Fruit fly (Drosophila melanogaster) whole organism, wandering third instar larva: ENCODE data around the gene mTerf5.

Experiments used
- CrebA ChIP-seq: fragments of 200-800 bp; sonication (Bioruptor generic); optimal IDR thresholded peaks from 2 replicates; lab custom pipeline; 2016; ENCODE audit warnings: missing biosample characterization, mild to moderate bottlenecking, missing genetic modification characterization, borderline replicate concordance
- Dif ChIP-seq: fragments of 200-275, 200-300 bp; sonication (Bioruptor generic); optimal IDR thresholded peaks from 2 replicates; lab custom pipeline; 2018; ENCODE audit warnings: missing biosample characterization, missing genetic modification characterization; ENCODE audit not compliant: partially characterized antibody
- GATAd ChIP-seq: sonication (Bioruptor generic); optimal IDR thresholded peaks from 2 replicates; lab custom pipeline; 2016; ENCODE audit warnings: missing biosample characterization, missing genetic modification characterization
- Jra ChIP-seq: sonication (Bioruptor generic); optimal IDR thresholded peaks from 2 replicates; lab custom pipeline; 2016; ENCODE audit warnings: missing biosample characterization, missing genetic modification characterization
- N ChIP-seq: fragments of >200 bp; optimal IDR thresholded peaks from 2 replicates; lab custom pipeline; 2018; ENCODE audit warnings: missing biosample characterization, missing external identifiers, missing genetic modification characterization
- OdsH ChIP-seq: fragments of 200-800 bp; sonication (Bioruptor generic); optimal IDR thresholded peaks from 2 replicates; lab custom pipeline; 2016; ENCODE audit warnings: missing biosample characterization, mild to moderate bottlenecking, missing genetic modification characterization
- dmrt93B ChIP-seq: fragments of 200-800 bp; sonication (Bioruptor generic); optimal IDR thresholded peaks from 2 replicates; lab custom pipeline; 2018; ENCODE audit warnings: missing biosample characterization, mild to moderate bottlenecking, missing genetic modification characterization
- psq ChIP-seq: fragments of 200-800 bp; sonication (Bioruptor generic); optimal IDR thresholded peaks from 3 replicates; lab custom pipeline; 2017; ENCODE audit warnings: missing biosample characterization, mild to moderate bottlenecking, missing genetic modification characterization, moderate library complexity
- tai ChIP-seq: sonication (Bioruptor generic); optimal IDR thresholded peaks from 2 replicates; lab custom pipeline; 2016; ENCODE audit warnings: missing biosample characterization, missing genetic modification characterization

DNA sequence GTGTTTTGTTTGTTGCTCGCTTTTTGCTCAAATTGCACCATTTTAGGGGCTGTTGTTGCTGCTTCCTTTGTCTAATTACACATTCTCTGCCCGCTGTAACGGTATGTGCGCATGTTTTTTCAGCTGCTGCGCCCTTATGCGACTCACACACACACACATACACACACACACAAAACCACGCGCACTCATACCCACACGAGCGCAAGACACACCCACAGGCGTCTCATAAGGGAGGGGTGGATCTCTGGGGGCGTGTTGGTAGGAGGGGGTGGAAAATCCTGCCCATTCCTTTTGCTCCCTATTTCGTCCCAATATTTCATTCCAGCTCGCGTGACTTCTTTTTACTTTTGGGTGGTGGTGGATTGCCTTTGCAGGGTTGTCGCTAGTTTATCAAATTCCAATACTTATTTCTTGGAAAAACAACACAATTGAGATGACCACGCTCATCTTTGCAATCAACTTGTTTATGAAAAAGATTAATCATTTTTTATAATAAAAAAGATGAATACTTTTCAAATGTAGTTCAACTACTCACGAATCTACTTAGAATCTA is 21.6 kb upstream of the mTerf5 start:
- TF ChIP-seq psq (GFP tag; lab: Kevin White, UChicago), result no peak
- no peak for TF ChIP-seq GATAd (GFP tag; lab: Kevin White, UChicago)
- no peak for TF ChIP-seq dmrt93B
- no peak for TF ChIP-seq OdsH
- no peak for TF ChIP-seq Jra (GFP tag; lab: Kevin White, UChicago)
- TF ChIP-seq CrebA (GFP tag; lab: Kevin White, UChicago), result no peak
- no peak for TF ChIP-seq N (GFP tag; lab: Kevin White, UChicago)
- no peak for TF ChIP-seq Dif (GFP tag; lab: Kevin White, UChicago)
- no peak for TF ChIP-seq tai (GFP tag; lab: Kevin White, UChicago)
